Worm (Caenorhabditis elegans): ENCODE data around the gene chil-17.

The chil-17 gene

DNA sequence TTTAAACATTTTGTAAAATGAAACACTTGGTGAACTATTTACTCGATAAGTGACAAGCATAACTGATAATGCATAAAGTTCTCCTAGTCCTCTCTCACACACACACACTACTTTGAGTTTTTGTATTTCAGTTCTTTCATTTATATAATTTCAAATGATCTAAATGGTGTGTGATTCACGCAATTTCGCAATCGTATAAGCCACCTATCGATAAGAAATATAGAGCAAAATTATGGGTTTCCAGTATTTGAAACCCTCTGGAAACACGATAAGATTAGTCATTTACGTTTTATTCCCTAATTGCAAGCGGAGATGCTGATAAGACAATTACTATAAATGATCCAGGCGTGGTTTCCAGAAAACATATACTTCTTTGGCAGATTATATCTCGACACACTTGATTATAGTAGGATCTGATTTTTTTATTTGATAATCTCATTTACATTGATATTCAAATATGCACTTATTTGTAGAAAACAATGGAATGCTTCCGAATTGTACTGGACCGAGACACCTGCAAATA is 27.8 kb downstream of the chil-17 start, which contains the start of gene arrd-3:
TSS of gene arrd-3 (plus strand) at position 473 of the 523 bp plus-strand sequence.
- TF ChIP-seq unc-62 (GFP tag; optimal IDR thresholded peaks at IDR 0.05): no peak

DNA sequence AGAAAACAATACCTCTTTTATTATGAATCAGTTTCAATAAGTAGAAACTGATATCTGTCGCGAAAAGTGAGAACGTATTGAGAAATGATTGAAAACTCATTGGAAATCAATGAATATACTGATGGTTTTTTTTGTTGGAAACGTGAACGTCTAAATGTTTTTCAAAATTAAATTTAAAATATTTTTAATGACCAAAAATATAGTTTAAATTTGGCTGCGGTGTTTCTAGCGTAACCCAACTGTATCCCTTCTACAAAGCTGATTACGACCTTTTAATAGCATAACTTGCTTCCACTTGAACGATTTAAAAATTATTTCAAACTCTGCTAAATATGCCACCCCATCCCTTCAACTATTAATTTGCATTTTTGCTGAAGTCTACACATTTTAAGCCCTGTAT is 28.5 kb downstream of the chil-17 start, which contains the start of gene M176.9:
TSS of gene M176.9 (minus strand) at position 101 of the 400 bp plus-strand sequence.
- no peak for TF ChIP-seq unc-62 (GFP tag; optimal IDR thresholded peaks at IDR 0.05)

ce11 chrII:9407469-9407868 is 32.5 kb downstream of the chil-17 start, which contains the start of gene arrd-2:
Gene arrd-2, plus strand, starts transcription at chrII:9407769.
- TF ChIP-seq unc-62 (GFP tag; optimal IDR thresholded peaks at IDR 0.05): no peak

DNA sequence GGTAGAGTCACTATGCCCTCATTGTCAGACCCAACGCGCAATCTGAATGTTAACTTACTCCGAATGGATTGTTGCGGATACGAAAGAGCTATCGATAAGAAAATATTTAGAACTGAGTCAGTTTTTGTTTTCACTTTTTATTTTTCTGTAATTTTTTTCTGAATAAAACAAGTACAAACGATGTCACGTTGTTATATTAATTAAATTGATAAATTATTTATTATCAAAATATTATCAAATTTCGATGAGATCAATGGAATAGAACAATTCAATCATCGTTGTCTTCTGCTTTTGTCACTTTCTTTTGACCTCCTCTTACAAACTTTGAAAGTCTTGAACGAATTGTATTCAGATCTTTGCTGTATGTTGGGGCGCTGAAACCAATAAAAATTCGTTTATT is 32.9 kb downstream of the chil-17 start, which contains the start of gene mpz-6:
TSS of gene mpz-6 (minus strand) at position 101 of the 400 bp plus-strand sequence.
- TF ChIP-seq unc-62 (GFP tag; optimal IDR thresholded peaks at IDR 0.05): no peak

DNA sequence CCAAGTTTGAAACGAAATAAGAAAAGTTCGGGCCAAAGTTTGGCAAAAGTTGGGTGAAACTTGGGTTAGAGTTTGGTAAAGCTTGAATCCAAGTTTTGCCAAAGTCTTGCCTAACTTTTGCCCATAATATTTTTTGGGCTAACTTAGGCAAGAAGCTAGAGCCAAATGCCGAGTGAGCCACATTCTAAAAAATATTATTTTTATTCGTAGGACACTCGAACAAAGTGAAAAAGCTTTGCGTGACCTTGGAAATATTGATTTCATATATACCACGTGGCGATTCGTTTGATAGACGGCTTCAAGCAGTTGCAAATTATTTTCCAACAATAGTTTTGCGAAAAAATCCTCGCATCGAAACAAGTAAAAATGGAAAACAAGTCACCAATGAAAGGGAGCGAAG is 36.1 kb downstream of the chil-17 start, which contains the start of gene Y51B9A.5:
TSS of gene Y51B9A.5 (plus strand) at position 301 of the 400 bp plus-strand sequence.
- TF ChIP-seq unc-62 (GFP tag; optimal IDR thresholded peaks at IDR 0.05): no peak

DNA sequence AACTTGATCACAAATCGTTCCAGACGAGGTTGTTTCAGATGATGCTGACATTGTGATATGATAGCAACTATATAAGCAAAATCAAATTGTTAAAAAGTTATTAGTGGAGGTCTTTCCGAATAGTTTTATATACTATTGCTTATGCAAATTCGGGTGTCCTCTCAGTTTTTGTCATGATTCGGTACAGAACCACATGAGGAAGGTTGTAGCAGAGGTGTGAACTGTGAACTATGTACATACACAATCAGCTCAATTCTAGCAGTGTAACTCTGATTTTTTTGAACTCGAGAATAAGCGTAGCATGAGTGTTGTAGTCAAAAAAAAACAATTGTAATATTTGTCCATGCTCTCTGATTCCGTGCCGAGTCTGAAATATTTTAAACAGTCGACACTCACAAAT is 36.9 kb downstream of the chil-17 start, which contains the start of gene Y51B9A.6:
TSS of gene Y51B9A.6 (minus strand) at position 101 of the 400 bp plus-strand sequence.
- no peak for TF ChIP-seq unc-62 (GFP tag; optimal IDR thresholded peaks at IDR 0.05)

DNA sequence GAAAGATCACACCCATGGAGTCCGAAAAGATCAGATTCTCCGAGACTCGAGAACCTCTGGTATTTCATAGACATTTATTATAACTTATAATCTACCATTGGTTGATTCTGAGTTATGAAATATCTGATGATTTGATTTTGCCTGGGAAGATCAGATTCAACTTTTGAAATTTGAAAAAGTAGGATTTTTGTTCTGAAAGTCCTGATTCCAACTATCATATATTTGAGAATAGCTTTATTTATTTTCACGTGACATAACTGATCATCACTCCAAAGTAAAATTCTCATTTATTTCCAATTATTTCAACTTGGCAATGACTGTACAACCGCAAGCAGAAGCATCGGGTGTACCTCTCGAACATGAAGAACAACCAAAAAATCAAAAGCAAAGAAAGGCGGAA is 40.2 kb downstream of the chil-17 start, which contains the start of gene Y51B9A.7:
TSS of gene Y51B9A.7 (plus strand) at position 301 of the 400 bp plus-strand sequence.
- TF ChIP-seq unc-62 (GFP tag; optimal IDR thresholded peaks at IDR 0.05): no peak

- TF ChIP-seq unc-62 (GFP tag; optimal IDR thresholded peaks at IDR 0.05): no peak
Observed at ce11 chrII:9398370-9398901, 41.5 kb downstream of the chil-17 start, which contains the start of the genes Y51B9A.14 and Y51B9A.8. Gene Y51B9A.14, minus strand, starts transcription at chrII:9398470. Gene Y51B9A.8, plus strand, starts transcription at chrII:9398851.

- TF ChIP-seq unc-62 (GFP tag; optimal IDR thresholded peaks at IDR 0.05): no peak
Observed at ce11 chrII:9397496-9397895, 42.5 kb downstream of the chil-17 start, which contains the start of gene Y51B9A.9. Gene Y51B9A.9, minus strand, starts transcription at chrII:9397596.

DNA sequence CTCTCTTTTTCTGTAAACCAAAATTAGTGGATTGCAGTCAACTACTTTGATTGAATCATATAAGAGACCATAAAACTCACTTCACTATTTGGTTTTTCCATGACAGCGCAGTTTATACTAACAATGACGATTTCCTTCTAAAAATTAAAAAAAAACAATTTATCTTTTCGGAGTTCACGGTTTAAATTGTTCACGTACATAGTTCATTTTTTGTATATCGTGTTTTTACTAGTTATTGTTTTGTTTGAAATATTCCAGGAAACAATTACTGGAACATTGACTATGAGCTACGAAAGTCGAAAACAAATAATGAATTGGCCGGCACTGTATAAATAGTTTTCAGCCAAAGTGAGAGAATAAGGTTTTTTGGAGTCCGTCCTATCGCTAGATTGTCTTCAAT is 47.2 kb downstream of the chil-17 start, which contains the start of gene lido-17:
TSS of gene lido-17 (minus strand) at position 101 of the 400 bp plus-strand sequence.
- TF ChIP-seq unc-62 (GFP tag; optimal IDR thresholded peaks at IDR 0.05): no peak
